Fruit fly (Drosophila melanogaster) whole organism, embryonic: Measurements from ENCODE around the gene zye.

Source experiments
- Atf3 ChIP-seq: fragments of 200-800 bp; sonication (Bioruptor generic); optimal IDR thresholded peaks from 3 replicates; lab custom pipeline; 2016; ENCODE audit warnings: missing biosample characterization, missing genetic modification characterization
- CG12942 ChIP-seq: fragments of 200-800 bp; sonication (Bioruptor generic); optimal IDR thresholded peaks from 3 replicates; lab custom pipeline; 2016; ENCODE audit warnings: missing biosample characterization, missing genetic modification characterization
- CG13296 ChIP-seq: fragments of 200-800 bp; sonication (Bioruptor generic); optimal IDR thresholded peaks from 3 replicates; lab custom pipeline; 2018; ENCODE audit warnings: missing biosample characterization, mild to moderate bottlenecking, missing genetic modification characterization
- CG15269 ChIP-seq: fragments of 200-800 bp; sonication (Bioruptor generic); optimal IDR thresholded peaks from 2 replicates; lab custom pipeline; 2018; ENCODE audit warnings: missing biosample characterization, mild to moderate bottlenecking, missing genetic modification characterization, moderate library complexity
- CG1529 ChIP-seq: fragments of 200-800 bp; sonication (Bioruptor generic); optimal IDR thresholded peaks from 3 replicates; lab custom pipeline; 2018; ENCODE audit warnings: missing biosample characterization, missing genetic modification characterization
- CG16863 ChIP-seq: fragments of 200-800 bp; sonication (Bioruptor generic); optimal IDR thresholded peaks from 3 replicates; lab custom pipeline; 2016; ENCODE audit warnings: missing biosample characterization, missing genetic modification characterization
- CG2199 ChIP-seq: fragments of 200-800 bp; sonication (Bioruptor generic); IDR thresholded peaks from 3 replicates; pipeline ENCODE4 v1.3.6; 2022; ENCODE audit warnings: missing biosample characterization, missing genetic modification characterization
- CG30431 ChIP-seq: fragments of 200-800 bp; sonication (Bioruptor generic); optimal IDR thresholded peaks from 2 replicates; lab custom pipeline; 2017; ENCODE audit warnings: missing biosample characterization, missing genetic modification characterization
- CG33557 ChIP-seq: fragments of 200-800 bp; sonication (Bioruptor generic); optimal IDR thresholded peaks from 2 replicates; lab custom pipeline; 2019; ENCODE audit warnings: missing biosample characterization, mild to moderate bottlenecking, missing genetic modification characterization, moderate library complexity
- CG34422 ChIP-seq: fragments of 200-800 bp; sonication (Bioruptor generic); IDR thresholded peaks from 3 replicates; pipeline ENCODE4 v1.3.6; 2022; ENCODE audit warnings: missing biosample characterization, missing genetic modification characterization
- CG4707 ChIP-seq: fragments of 200-800 bp; sonication (Bioruptor generic); optimal IDR thresholded peaks from 2 replicates; lab custom pipeline; 2018; ENCODE audit warnings: missing biosample characterization, mild to moderate bottlenecking, missing genetic modification characterization, moderate library complexity
- CG7839 ChIP-seq: fragments of 200-800 bp; sonication (Bioruptor generic); optimal IDR thresholded peaks from 3 replicates; lab custom pipeline; 2018; ENCODE audit warnings: missing biosample characterization, mild to moderate bottlenecking, missing genetic modification characterization, moderate library complexity
- CG8290 ChIP-seq, 3 experiments: fragments of 200-800 bp; sonication (Bioruptor generic); optimal IDR thresholded peaks; 2 replicates each; lab custom pipeline; 2016 to 2019; ENCODE audit warnings: missing biosample characterization in 3 of 3, missing genetic modification characterization in 3 of 3, mild to moderate bottlenecking in 2 of 3, moderate library complexity in 1 of 3
- CG8388 ChIP-seq: fragments of 200-800 bp; sonication (Bioruptor generic); optimal IDR thresholded peaks from 2 replicates; lab custom pipeline; 2019; ENCODE audit warnings: missing biosample characterization, mild to moderate bottlenecking, missing genetic modification characterization, moderate library complexity
- CG8944 ChIP-seq: fragments of 200-800 bp; sonication (Bioruptor generic); optimal IDR thresholded peaks from 3 replicates; lab custom pipeline; 2016; ENCODE audit warnings: missing biosample characterization, missing genetic modification characterization
- D19B ChIP-seq: fragments of 200-800 bp; sonication (Bioruptor generic); optimal IDR thresholded peaks from 2 replicates; lab custom pipeline; 2017; ENCODE audit warnings: missing biosample characterization, mild to moderate bottlenecking, missing genetic modification characterization
- Dad ChIP-seq: fragments of 200-800 bp; sonication (Bioruptor generic); optimal IDR thresholded peaks from 3 replicates; lab custom pipeline; 2016; ENCODE audit warnings: missing biosample characterization, missing genetic modification characterization
- Deaf1 ChIP-seq: fragments of 200-800 bp; optimal IDR thresholded peaks from 3 replicates; lab custom pipeline; 2019; ENCODE audit warnings: missing biosample characterization, mild to moderate bottlenecking, missing genetic modification characterization, moderate library complexity
- Dek ChIP-seq: fragments of 200-800 bp; sonication (Bioruptor generic); optimal IDR thresholded peaks from 3 replicates; lab custom pipeline; 2019; ENCODE audit warnings: missing biosample characterization, mild to moderate bottlenecking, missing genetic modification characterization, moderate library complexity
- Dip2 ChIP-seq: fragments of 200-800 bp; sonication (Bioruptor generic); IDR thresholded peaks from 2 replicates; pipeline ENCODE4 v1.3.6; 2022; ENCODE audit warnings: missing biosample characterization, missing genetic modification characterization
- Dip3 ChIP-seq: fragments of 200-800 bp; sonication (Bioruptor generic); optimal IDR thresholded peaks from 3 replicates; lab custom pipeline; 2016; ENCODE audit warnings: missing biosample characterization, missing genetic modification characterization
- Fer2 ChIP-seq: fragments of 200-800 bp; sonication (Bioruptor generic); optimal IDR thresholded peaks from 2 replicates; lab custom pipeline; 2018; ENCODE audit warnings: missing biosample characterization, mild to moderate bottlenecking, missing genetic modification characterization, moderate library complexity
- HmgD ChIP-seq: fragments of 200-800 bp; sonication (Bioruptor generic); optimal IDR thresholded peaks from 3 replicates; lab custom pipeline; 2016; ENCODE audit warnings: missing biosample characterization, missing genetic modification characterization
- Hr78 ChIP-seq, 2 experiments: fragments of 200-800 bp in 1 of 2; fragments of >200 bp in 1 of 2; sonication (Bioruptor generic) in 1 of 2; optimal IDR thresholded peaks; 2 replicates each; lab custom pipeline; 2017 to 2019; ENCODE audit warnings: missing biosample characterization in 2 of 2, missing genetic modification characterization in 2 of 2, mild to moderate bottlenecking in 1 of 2, moderate library complexity in 1 of 2
- MESR4 ChIP-seq: fragments of 200-800 bp; sonication (Bioruptor generic); optimal IDR thresholded peaks from 2 replicates; lab custom pipeline; 2018; ENCODE audit warnings: missing biosample characterization, mild to moderate bottlenecking, missing genetic modification characterization, moderate library complexity
- Nf-YB ChIP-seq: fragments of 200-800 bp; sonication (Bioruptor generic); optimal IDR thresholded peaks from 3 replicates; lab custom pipeline; 2019; ENCODE audit warnings: missing biosample characterization, mild to moderate bottlenecking, missing genetic modification characterization, moderate library complexity
- Poxn ChIP-seq: fragments of 200-800 bp; sonication (Bioruptor generic); IDR thresholded peaks from 2 replicates; pipeline ENCODE4 v1.3.6; 2022; ENCODE audit warnings: missing biosample characterization, missing genetic modification characterization
- ab ChIP-seq: fragments of 200-800 bp; sonication (Bioruptor generic); optimal IDR thresholded peaks from 2 replicates; lab custom pipeline; 2016; ENCODE audit warnings: missing biosample characterization, missing genetic modification characterization
- ato ChIP-seq: fragments of 200-800 bp; sonication (Bioruptor generic); IDR thresholded peaks from 2 replicates; pipeline ENCODE4 v1.3.6; 2022; ENCODE audit warnings: missing biosample characterization, missing genetic modification characterization; ENCODE audit not compliant: partially characterized antibody
- az2 ChIP-seq: fragments of 200-800 bp; sonication (Bioruptor generic); optimal IDR thresholded peaks from 3 replicates; lab custom pipeline; 2016; ENCODE audit warnings: missing biosample characterization, missing genetic modification characterization
- btn ChIP-seq: fragments of 200-800 bp; sonication (Bioruptor generic); optimal IDR thresholded peaks from 2 replicates; lab custom pipeline; 2016; ENCODE audit warnings: missing biosample characterization, missing genetic modification characterization
- caup ChIP-seq: fragments of 200-800 bp; sonication (Bioruptor generic); optimal IDR thresholded peaks from 3 replicates; lab custom pipeline; 2017; ENCODE audit warnings: missing biosample characterization, mild to moderate bottlenecking, missing genetic modification characterization, moderate library complexity; ENCODE audit not compliant: severe bottlenecking
- dmrt99B ChIP-seq: fragments of 200-800 bp; sonication (Bioruptor generic); optimal IDR thresholded peaks from 2 replicates; lab custom pipeline; 2018; ENCODE audit warnings: missing biosample characterization, mild to moderate bottlenecking, missing genetic modification characterization, moderate library complexity
- ftz-f1 ChIP-seq: fragments of 200-800 bp; sonication (Bioruptor generic); optimal IDR thresholded peaks from 2 replicates; lab custom pipeline; 2016; ENCODE audit warnings: missing biosample characterization, missing genetic modification characterization
- gt ChIP-seq: fragments of 200-800 bp; sonication (Bioruptor generic); IDR thresholded peaks from 2 replicates; pipeline ENCODE4 v1.3.6; 2022; ENCODE audit warnings: missing biosample characterization, missing genetic modification characterization
- lov ChIP-seq, 2 experiments: fragments of 200-800 bp in 1 of 2; fragments of >200 bp in 1 of 2; sonication (Bioruptor generic) in 1 of 2; IDR thresholded peaks in 1 of 2; optimal IDR thresholded peaks in 1 of 2; 2 replicates in 1 of 2; 3 replicates in 1 of 2; pipeline versions ENCODE4 v1.3.6 to Lab custom; 2017 to 2022; ENCODE audit warnings: missing biosample characterization in 1 of 2, missing genetic modification characterization in 1 of 2
- pzg ChIP-seq: fragments of 200-800 bp; sonication (Bioruptor generic); optimal IDR thresholded peaks from 3 replicates; lab custom pipeline; 2018; ENCODE audit warnings: missing biosample characterization, mild to moderate bottlenecking, missing genetic modification characterization, moderate library complexity
- sc ChIP-seq, 3 experiments: fragments of >200 bp in 2 of 3; fragments of 200-800 bp in 1 of 3; sonication (Bioruptor generic) in 1 of 3; optimal IDR thresholded peaks; 2 replicates in 2 of 3; 3 replicates in 1 of 3; lab custom pipeline; 2017; ENCODE audit warnings: mild to moderate bottlenecking in 1 of 3, missing biosample characterization in 1 of 3, missing genetic modification characterization in 1 of 3, missing genetic modification reagents in 1 of 3
- scrt ChIP-seq: fragments of 200-800 bp; sonication (Bioruptor generic); optimal IDR thresholded peaks from 2 replicates; lab custom pipeline; 2018; ENCODE audit warnings: missing biosample characterization, mild to moderate bottlenecking, missing genetic modification characterization, moderate library complexity
- sisA ChIP-seq: fragments of 200-800 bp; sonication (Bioruptor generic); IDR thresholded peaks from 2 replicates; pipeline ENCODE4 v1.3.6; 2022; ENCODE audit warnings: missing biosample characterization, missing genetic modification characterization
- vnd ChIP-seq: fragments of 200-800 bp; sonication (Bioruptor generic); IDR thresholded peaks from 3 replicates; pipeline ENCODE4 v1.3.6; 2022; ENCODE audit warnings: missing biosample characterization, missing genetic modification characterization; ENCODE audit not compliant: partially characterized antibody

zye gene

dm6 chr3L:20473021-20473799, 59.8 kb downstream of the zye start, which contains the start of the genes CG32428 and CG5969 (continued):
- TF ChIP-seq CG12942 (GFP tag; lab: Kevin White, UChicago) (peak; percentile 16), ftz-f1 (GFP tag; lab: Kevin White, UChicago) (peak; percentile 80), CG15269 (tag; lab: Kevin White, UChicago) (peak; percentile 70), HmgD (GFP tag; lab: Kevin White, UChicago) (no peak), CG30431 (GFP tag; lab: Kevin White, UChicago) (peak; percentile 29), CG1529 (no peak), Poxn (GFP tag; lab: Robert Waterston, UW) (no peak), dmrt99B (tag; lab: Kevin White, UChicago) (peak; percentile 54), CG4707 (GFP tag; lab: Kevin White, UChicago) (no peak), btn (GFP tag; lab: Kevin White, UChicago) (no peak), D19B (GFP tag; lab: Kevin White, UChicago) (peak; percentile 24), Dip3 (GFP tag; lab: Kevin White, UChicago) (peak; percentile 9), sisA (GFP tag; lab: Robert Waterston, UW) (peak; percentile 37; the same call in 1 of the 2 replicates), Fer2 (peak; percentile 52), Dad (GFP tag; lab: Kevin White, UChicago) (no peak), gt (no peak), sc (optimal IDR thresholded peaks at IDR 0.05; lab: Kevin White, UChicago) (no peak), sc (GFP tag; optimal IDR thresholded peaks at IDR 0.05; lab: Kevin White, UChicago) (no peak), pzg (peak; percentile 62), ab (GFP tag; lab: Kevin White, UChicago) (no peak), Dek (tag; lab: Kevin White, UChicago) (peak; percentile 76), Deaf1 (tag; lab: Kevin White, UChicago) (peak; percentile 55), az2 (GFP tag; lab: Kevin White, UChicago) (peak; percentile 53), CG13296 (GFP tag; lab: Kevin White, UChicago) (peak; percentile 44), CG16863 (GFP tag; lab: Kevin White, UChicago) (no peak), Dip2 (no peak), CG33557 (GFP tag; lab: Kevin White, UChicago) (no peak), CG8388 (GFP tag; lab: Kevin White, UChicago) (peak; percentile 21), Nf-YB (peak; percentile 58), CG34422 (GFP tag; lab: Robert Waterston, UW) (no peak), CG8290 (GFP tag; optimal IDR thresholded peaks at IDR 0.05; lab: Kevin White, UChicago) (no peak), CG8290 (tag; optimal IDR thresholded peaks at IDR 0.05; lab: Kevin White, UChicago) (peak in 1 of 2 experiments; percentile 58), Hr78 (GFP tag; optimal IDR thresholded peaks at IDR 0.05; lab: Kevin White, UChicago) (no peak), caup (peak; percentile 65), ato (GFP tag; lab: Robert Waterston, UW) (no peak), MESR4 (GFP tag; lab: Kevin White, UChicago) (peak; percentile 44), Atf3 (GFP tag; lab: Kevin White, UChicago) (no peak), CG7839 (peak; percentile 76), scrt (GFP tag; lab: Kevin White, UChicago) (peak; percentile 9), vnd (GFP tag; lab: Robert Waterston, UW) (no peak), CG2199 (GFP tag; lab: Robert Waterston, UW) (no peak), lov (optimal IDR thresholded peaks at IDR 0.05; lab: Kevin White, UChicago) (no peak), lov (GFP tag; IDR thresholded peaks at IDR 0.05; lab: Robert Waterston, UW) (no peak), CG8944 (GFP tag; lab: Kevin White, UChicago) (no peak)
